Worm (Caenorhabditis elegans) whole organism, L2 larva: ENCODE measurements around the gene hgap-2.

Experiments
- C34F6.9 ChIP-seq: fragments of 150-350 bp; optimal IDR thresholded peaks from 2 replicates; lab custom pipeline; 2014; ENCODE audit warnings: missing biosample characterization, missing genetic modification characterization
- F13H6.1 ChIP-seq: sonication (generic microtip); optimal IDR thresholded peaks from 2 replicates; lab custom pipeline; 2016; ENCODE audit warnings: missing genetic modification characterization, missing compliant biosample characterization
- Y55F3AM.14 ChIP-seq: fragments of 200-800 bp; sonication (Bioruptor generic); optimal IDR thresholded peaks from 2 replicates; lab custom pipeline; 2018; ENCODE audit warnings: mild to moderate bottlenecking, missing genetic modification characterization, missing compliant biosample characterization
- ZK546.5 ChIP-seq: sonication (generic microtip); optimal IDR thresholded peaks from 2 replicates; lab custom pipeline; 2017; ENCODE audit warnings: missing biosample characterization, missing genetic modification characterization
- alr-1 ChIP-seq: fragments of 150-350 bp; optimal IDR thresholded peaks from 2 replicates; lab custom pipeline; 2014; ENCODE audit warnings: missing biosample characterization, missing genetic modification characterization
- aly-2 ChIP-seq: fragments of 150-350 bp; optimal IDR thresholded peaks from 2 replicates; lab custom pipeline; 2014; ENCODE audit warnings: missing biosample characterization, missing genetic modification characterization
- ama-1 ChIP-seq: fragments of 150-350 bp; optimal IDR thresholded peaks from 2 replicates; lab custom pipeline; 2018; ENCODE audit warnings: inconsistent platforms
- blmp-1 ChIP-seq: sonication (generic microtip); optimal IDR thresholded peaks from 2 replicates; lab custom pipeline; 2017; ENCODE audit warnings: missing genetic modification characterization, mild to moderate bottlenecking, missing compliant biosample characterization, antibody characterized with exemption, moderate library complexity; ENCODE audit not compliant: insufficient read depth
- ceh-16 ChIP-seq: fragments of 150-350 bp; optimal IDR thresholded peaks from 2 replicates; lab custom pipeline; 2014; ENCODE audit warnings: missing biosample characterization, missing genetic modification characterization
- ceh-82 ChIP-seq: fragments of 150-350 bp; optimal IDR thresholded peaks from 2 replicates; lab custom pipeline; 2014; ENCODE audit warnings: missing biosample characterization, missing genetic modification characterization
- crh-2 ChIP-seq: sonication (generic microtip); optimal IDR thresholded peaks from 2 replicates; lab custom pipeline; 2017; ENCODE audit warnings: missing biosample characterization, missing genetic modification characterization
- dmd-4 ChIP-seq: sonication (generic microtip); optimal IDR thresholded peaks from 2 replicates; lab custom pipeline; 2017; ENCODE audit warnings: missing biosample characterization, missing genetic modification characterization
- egl-27 ChIP-seq: sonication (generic microtip); optimal IDR thresholded peaks from 3 replicates; lab custom pipeline; 2017; ENCODE audit warnings: missing biosample characterization, missing genetic modification reagents, missing genetic modification characterization
- elt-1 ChIP-seq: fragments of 150-350 bp; optimal IDR thresholded peaks from 2 replicates; lab custom pipeline; 2014; ENCODE audit warnings: missing biosample characterization, missing genetic modification characterization
- elt-3 ChIP-seq: sonication (generic microtip); optimal IDR thresholded peaks from 2 replicates; lab custom pipeline; 2017; ENCODE audit warnings: missing biosample characterization, missing genetic modification characterization
- fos-1 ChIP-seq: fragments of 150-350 bp; optimal IDR thresholded peaks from 2 replicates; lab custom pipeline; 2014; ENCODE audit warnings: missing biosample characterization, missing genetic modification characterization
- lin-13 ChIP-seq: fragments of 150-350 bp; optimal IDR thresholded peaks from 2 replicates; lab custom pipeline; 2014; ENCODE audit warnings: missing biosample characterization, missing genetic modification reagents, missing genetic modification characterization
- lin-39 ChIP-seq: fragments of 150-350 bp; optimal IDR thresholded peaks from 2 replicates; lab custom pipeline; 2014; ENCODE audit warnings: missing biosample characterization, missing genetic modification reagents, missing genetic modification characterization
- lsy-2 ChIP-seq, 2 experiments: fragments of 150-350 bp in 1 of 2; sonication (generic microtip) in 1 of 2; optimal IDR thresholded peaks; 2 replicates each; lab custom pipeline; 2014 to 2017; ENCODE audit warnings: missing biosample characterization in 2 of 2, missing genetic modification characterization in 2 of 2
- mbf-1 ChIP-seq: sonication (generic microtip); optimal IDR thresholded peaks from 2 replicates; lab custom pipeline; 2017; ENCODE audit warnings: missing biosample characterization, missing genetic modification characterization
- mdl-1 ChIP-seq, 2 experiments: fragments of 150-350 bp in 1 of 2; sonication (generic microtip) in 1 of 2; optimal IDR thresholded peaks; 2 replicates each; lab custom pipeline; 2017; ENCODE audit warnings: missing biosample characterization in 2 of 2, missing genetic modification characterization in 2 of 2
- nhr-10 ChIP-seq: sonication (generic microtip); optimal IDR thresholded peaks from 2 replicates; lab custom pipeline; 2017; ENCODE audit warnings: missing biosample characterization, missing genetic modification characterization
- nhr-11 ChIP-seq: fragments of 150-350 bp; optimal IDR thresholded peaks from 2 replicates; lab custom pipeline; 2014; ENCODE audit warnings: missing biosample characterization, missing genetic modification characterization
- nhr-21 ChIP-seq: fragments of 150-350 bp; optimal IDR thresholded peaks from 2 replicates; lab custom pipeline; 2014; ENCODE audit warnings: missing biosample characterization, missing genetic modification characterization
- nhr-23 ChIP-seq: fragments of 150-350 bp; optimal IDR thresholded peaks from 2 replicates; lab custom pipeline; 2014; ENCODE audit warnings: missing biosample characterization, missing genetic modification reagents, missing genetic modification characterization
- nhr-237 ChIP-seq: fragments of 150-350 bp; optimal IDR thresholded peaks from 2 replicates; lab custom pipeline; 2014; ENCODE audit warnings: missing biosample characterization, missing genetic modification characterization
- nhr-25 ChIP-seq: fragments of 150-350 bp; sonication (generic microtip); optimal IDR thresholded peaks from 3 replicates; lab custom pipeline; 2014; ENCODE audit warnings: missing biosample characterization, missing genetic modification characterization
- nhr-6 ChIP-seq: fragments of 150-350 bp; optimal IDR thresholded peaks from 2 replicates; lab custom pipeline; 2014; ENCODE audit warnings: missing biosample characterization, missing genetic modification characterization
- nhr-77 ChIP-seq: fragments of 150-350 bp; optimal IDR thresholded peaks from 2 replicates; lab custom pipeline; 2014; ENCODE audit warnings: missing biosample characterization, missing genetic modification characterization
- sem-4 ChIP-seq: fragments of 150-350 bp; optimal IDR thresholded peaks from 2 replicates; lab custom pipeline; 2014; ENCODE audit warnings: missing biosample characterization, missing genetic modification reagents, missing genetic modification characterization
- skn-1 ChIP-seq: sonication (generic microtip); optimal IDR thresholded peaks from 2 replicates; lab custom pipeline; 2017; ENCODE audit warnings: missing biosample characterization, missing genetic modification characterization
- sma-3 ChIP-seq: sonication (generic microtip); optimal IDR thresholded peaks from 2 replicates; lab custom pipeline; 2016; ENCODE audit warnings: missing genetic modification reagents, missing genetic modification characterization, missing compliant biosample characterization
- sma-9 ChIP-seq, 2 experiments: fragments of 150-350 bp in 1 of 2; sonication (generic microtip) in 1 of 2; optimal IDR thresholded peaks; 2 replicates each; lab custom pipeline; 2014 to 2016; ENCODE audit warnings: missing genetic modification characterization in 2 of 2, mild to moderate bottlenecking in 1 of 2, missing biosample characterization in 1 of 2, missing compliant biosample characterization in 1 of 2, missing genetic modification reagents in 1 of 2, moderate library complexity in 1 of 2
- snpc-4 ChIP-seq: fragments of 150-350 bp; optimal IDR thresholded peaks from 2 replicates; lab custom pipeline; 2014; ENCODE audit warnings: missing biosample characterization, missing genetic modification characterization
- unc-39 ChIP-seq: fragments of 150-350 bp; optimal IDR thresholded peaks from 2 replicates; lab custom pipeline; 2014; ENCODE audit warnings: missing biosample characterization, missing genetic modification characterization
- unc-55 ChIP-seq: fragments of 150-350 bp; sonication (generic microtip); optimal IDR thresholded peaks from 3 replicates; lab custom pipeline; 2014; ENCODE audit warnings: missing biosample characterization, missing genetic modification reagents, missing genetic modification characterization
- unc-62 ChIP-seq: fragments of 150-350 bp; optimal IDR thresholded peaks from 2 replicates; lab custom pipeline; 2014; ENCODE audit warnings: missing biosample characterization, missing genetic modification reagents, missing genetic modification characterization
- zag-1 ChIP-seq: fragments of 150-350 bp; optimal IDR thresholded peaks from 2 replicates; lab custom pipeline; 2014; ENCODE audit warnings: missing biosample characterization, missing genetic modification characterization
- ztf-1 ChIP-seq: fragments of 200-800 bp; sonication (Bioruptor generic); conservative IDR thresholded peaks from 2 replicates; pipeline ENCODE4 v1.3.6; 2022; ENCODE audit warnings: missing genetic modification characterization, missing compliant biosample characterization
- ztf-4 ChIP-seq: fragments of 150-350 bp; optimal IDR thresholded peaks from 2 replicates; lab custom pipeline; 2014; ENCODE audit warnings: missing biosample characterization, missing genetic modification characterization

The hgap-2 gene

ce11 chrII:8726700-8727099 lies 42.0 kb upstream of the hgap-2 start, which contains the start of gene T01B7.9:
Gene T01B7.9, minus strand, starts transcription at chrII:8726800.
- no peak for TF ChIP-seq unc-39 (tag; lab: Kevin White, UChicago)

ce11 chrII:8721955-8722524 lies 37.3 kb upstream of the hgap-2 start, which contains the start of gene trcs-2:
Gene trcs-2, plus strand, starts transcription at chrII:8722474.
- TF ChIP-seq unc-39 (tag; lab: Kevin White, UChicago) = no peak
- no peak for TF ChIP-seq mbf-1 (tag; lab: Kevin White, UChicago)
- no peak for TF ChIP-seq ztf-1 (GFP tag; lab: Robert Waterston, UW)
- TF ChIP-seq unc-62 (GFP tag; lab: Kevin White, UChicago) = no peak
- no peak for TF ChIP-seq ztf-4 (tag; lab: Kevin White, UChicago)
- TF ChIP-seq elt-3 (tag; lab: Kevin White, UChicago) = no peak
- TF ChIP-seq nhr-10 (tag; lab: Kevin White, UChicago) = no peak
- no peak for TF ChIP-seq crh-2 (tag; lab: Kevin White, UChicago)
- TF ChIP-seq ceh-16 (tag; lab: Kevin White, UChicago) = no peak
- no peak for TF ChIP-seq blmp-1 (tag; lab: Kevin White, UChicago)
- no peak for TF ChIP-seq sem-4 (tag; lab: Kevin White, UChicago)
- no peak for TF ChIP-seq nhr-237 (tag; lab: Kevin White, UChicago)
- TF ChIP-seq snpc-4 (tag; lab: Kevin White, UChicago) = no peak
- no peak for TF ChIP-seq egl-27
- no peak for TF ChIP-seq Y55F3AM.14 (GFP tag; lab: Kevin White, UChicago)
- no peak for TF ChIP-seq dmd-4 (tag; lab: Kevin White, UChicago)
- TF ChIP-seq lin-13 (GFP tag; lab: Kevin White, UChicago) = no peak
- TF ChIP-seq unc-55 = no peak
- no peak for TF ChIP-seq lin-39 (tag; lab: Kevin White, UChicago)
- TF ChIP-seq nhr-25 (tag; lab: Kevin White, UChicago) = no peak

- TF ChIP-seq crh-2 (tag; lab: Kevin White, UChicago) (no peak), nhr-21 (peak; percentile 28), sma-3 (no peak), ceh-16 (tag; lab: Kevin White, UChicago) (no peak), sma-9 (GFP tag; optimal IDR thresholded peaks at IDR 0.05; lab: Kevin White, UChicago) (peak; percentile 35), sma-9 (tag; optimal IDR thresholded peaks at IDR 0.05; lab: Kevin White, UChicago) (no peak), nhr-11 (no peak), blmp-1 (tag; lab: Kevin White, UChicago) (peak; percentile 96), nhr-25 (tag; lab: Kevin White, UChicago) (peak; percentile 51), sem-4 (tag; lab: Kevin White, UChicago) (peak; percentile 46), nhr-10 (tag; lab: Kevin White, UChicago) (no peak), ama-1 (lab: Kevin White, UChicago) (no peak)
Measured at ce11 chrII:8717579-8717978, 32.9 kb upstream of the hgap-2 start.

ce11 chrII:8716231-8716878 lies 31.6 kb upstream of the hgap-2 start, which contains the start of the genes cyn-11 and T01B7.5:
Gene cyn-11, minus strand, starts transcription at chrII:8716281.
Gene T01B7.5, plus strand, starts transcription at chrII:8716828.
- TF ChIP-seq elt-3 (tag; lab: Kevin White, UChicago) (no peak), nhr-23 (no peak), skn-1 (tag; lab: Kevin White, UChicago) (no peak), ztf-4 (tag; lab: Kevin White, UChicago) (no peak), alr-1 (tag; lab: Kevin White, UChicago) (no peak), C34F6.9 (tag; lab: Kevin White, UChicago) (peak; percentile 33), ztf-1 (GFP tag; lab: Robert Waterston, UW) (no peak), lin-39 (tag; lab: Kevin White, UChicago) (no peak), lsy-2 (tag; optimal IDR thresholded peaks at IDR 0.05; lab: Kevin White, UChicago) (peak in 1 of 2 experiments; percentile 50), unc-62 (GFP tag; lab: Kevin White, UChicago) (no peak), nhr-21 (no peak), nhr-6 (tag; lab: Kevin White, UChicago) (no peak), egl-27 (no peak), mbf-1 (tag; lab: Kevin White, UChicago) (no peak), unc-55 (no peak), fos-1 (tag; lab: Kevin White, UChicago) (no peak), F13H6.1 (tag; lab: Kevin White, UChicago) (no peak), snpc-4 (tag; lab: Kevin White, UChicago) (no peak), ceh-16 (tag; lab: Kevin White, UChicago) (no peak), sma-3 (no peak), sma-9 (GFP tag; optimal IDR thresholded peaks at IDR 0.05; lab: Kevin White, UChicago) (peak; percentile 35), sma-9 (tag; optimal IDR thresholded peaks at IDR 0.05; lab: Kevin White, UChicago) (no peak), dmd-4 (tag; lab: Kevin White, UChicago) (no peak), ZK546.5 (no peak), ceh-82 (tag; lab: Kevin White, UChicago) (no peak), zag-1 (tag; lab: Kevin White, UChicago) (no peak), mdl-1 (tag; optimal IDR thresholded peaks at IDR 0.05; lab: Kevin White, UChicago) (no peak), aly-2 (tag; lab: Kevin White, UChicago) (no peak), blmp-1 (tag; lab: Kevin White, UChicago) (no peak), ama-1 (lab: Kevin White, UChicago) (no peak), nhr-11 (no peak), nhr-77 (tag; lab: Kevin White, UChicago) (no peak), Y55F3AM.14 (GFP tag; lab: Kevin White, UChicago) (no peak), nhr-10 (tag; lab: Kevin White, UChicago) (no peak), crh-2 (tag; lab: Kevin White, UChicago) (peak; percentile 34), elt-1 (tag; lab: Kevin White, UChicago) (no peak), sem-4 (tag; lab: Kevin White, UChicago) (peak; percentile 7)
